Worm (Caenorhabditis elegans): ENCODE data around the gene F32D8.4.

The F32D8.4 gene

DNA sequence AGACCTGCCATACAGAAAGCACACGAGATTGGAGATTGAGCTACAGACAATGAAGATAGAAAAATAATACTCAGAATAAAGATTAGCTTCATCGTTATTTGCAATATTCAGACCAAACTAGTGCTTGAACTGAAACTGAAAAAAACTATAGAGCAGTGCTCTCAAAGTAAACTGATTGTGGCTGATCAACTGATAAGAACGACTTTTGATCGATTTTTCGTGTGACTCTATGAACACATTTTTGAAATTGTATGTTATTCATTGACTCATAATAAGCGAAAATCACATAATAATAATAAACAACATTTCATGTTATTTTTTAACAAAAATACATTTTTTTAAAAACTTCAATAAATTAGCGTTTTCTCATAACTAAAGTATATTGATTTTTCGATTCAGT lies 7.8 kb upstream of the F32D8.4 start, which contains the start of gene spp-16:
Gene spp-16 (minus strand): TSS at position 179 of the 400 bp plus-strand sequence.
- TF ChIP-seq mab-5 (tag; optimal IDR thresholded peaks at IDR 0.05) (no peak), flh-1 (GFP tag; optimal IDR thresholded peaks at IDR 0.05) (no peak)

ce11 chrV:10898629-10899028 lies 5.3 kb upstream of the F32D8.4 start:
- TF ChIP-seq ceh-83 (GFP tag; optimal IDR thresholded peaks at IDR 0.05) (no peak), elt-1 (tag; optimal IDR thresholded peaks at IDR 0.05; ENCODE audit: borderline replicate concordance, insufficient read depth) (peak; percentile 64)

DNA sequence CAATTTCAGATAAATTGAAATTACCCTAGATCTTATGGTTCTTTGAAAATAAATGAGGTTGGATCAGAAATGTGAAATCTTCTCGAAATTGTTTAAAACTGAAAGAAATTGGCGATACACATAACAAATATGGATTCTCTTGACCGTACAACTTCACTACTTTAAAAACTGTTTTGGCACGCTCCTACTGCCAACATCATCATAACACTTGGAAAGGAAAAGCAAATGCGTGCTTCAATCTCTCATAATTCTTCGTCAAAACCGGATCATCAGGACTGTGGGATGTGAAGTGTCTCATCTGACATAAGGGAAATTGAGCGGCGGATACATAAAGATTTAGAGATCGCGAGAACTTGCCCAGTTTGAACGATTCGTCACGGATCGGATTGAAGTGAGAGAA lies 4.7 kb upstream of the F32D8.4 start, which contains the start of gene F32D8.7:
Gene F32D8.7 (plus strand): TSS at position 329 of the 400 bp plus-strand sequence.
- TF ChIP-seq ham-2 (GFP tag; optimal IDR thresholded peaks at IDR 0.05) (no peak), sem-2 (GFP tag; optimal IDR thresholded peaks at IDR 0.05) (no peak), unc-62 (GFP tag; optimal IDR thresholded peaks at IDR 0.05) (peak; percentile 15), mls-2 (tag; optimal IDR thresholded peaks at IDR 0.05) (no peak)

DNA sequence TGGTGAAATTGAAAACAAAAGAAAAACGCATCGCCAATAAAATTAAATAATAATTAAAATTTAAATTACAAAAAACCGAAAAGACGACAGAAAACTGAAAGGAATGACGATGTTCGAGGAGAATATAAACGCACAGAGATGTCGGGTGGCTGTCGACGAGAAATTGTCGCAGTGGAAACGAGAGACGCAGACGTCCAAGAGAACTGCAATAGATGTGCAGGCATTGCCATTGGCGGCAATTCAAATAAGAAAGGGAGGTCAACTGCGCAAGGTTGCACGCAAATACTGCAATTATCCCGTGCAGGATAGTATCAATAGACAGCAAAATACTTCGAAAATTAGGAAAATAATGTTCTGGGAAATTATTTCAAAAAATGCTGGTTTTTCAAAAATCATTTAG lies 3.8 kb upstream of the F32D8.4 start:
- TF ChIP-seq flh-1 (GFP tag; optimal IDR thresholded peaks at IDR 0.05) (no peak), unc-120 (tag; optimal IDR thresholded peaks at IDR 0.05; ENCODE audit: poor library complexity, severe bottlenecking) (peak; percentile 98), nhr-76 (tag; optimal IDR thresholded peaks at IDR 0.05) (no peak), mab-5 (tag; optimal IDR thresholded peaks at IDR 0.05) (no peak), blmp-1 (tag; optimal IDR thresholded peaks at IDR 0.05) (peak; percentile 33), hlh-1 (tag; optimal IDR thresholded peaks at IDR 0.05) (peak; percentile 88), lin-32 (GFP tag; optimal IDR thresholded peaks at IDR 0.05) (no peak), lsy-2 (tag; optimal IDR thresholded peaks at IDR 0.05) (peak; percentile 92), unc-62 (GFP tag; optimal IDR thresholded peaks at IDR 0.05) (peak; percentile 94), unc-39 (tag; optimal IDR thresholded peaks at IDR 0.05) (peak; percentile 42), ceh-83 (GFP tag; optimal IDR thresholded peaks at IDR 0.05) (peak; percentile 70), sptf-1 (tag; optimal IDR thresholded peaks at IDR 0.05) (peak; percentile 92), nhr-237 (tag; optimal IDR thresholded peaks at IDR 0.05) (peak; percentile 97), ceh-43 (GFP tag; optimal IDR thresholded peaks at IDR 0.05) (peak; percentile 64), bed-3 (GFP tag; optimal IDR thresholded peaks at IDR 0.05) (peak; percentile 52), mep-1 (tag; optimal IDR thresholded peaks at IDR 0.05) (peak; percentile 99), sem-2 (GFP tag; optimal IDR thresholded peaks at IDR 0.05) (no peak), drap-1 (GFP tag; optimal IDR thresholded peaks at IDR 0.05) (peak; percentile 88), M03D4.4 (tag; optimal IDR thresholded peaks at IDR 0.05) (peak; percentile 73), snpc-4 (tag; optimal IDR thresholded peaks at IDR 0.05) (no peak), zip-8 (tag; optimal IDR thresholded peaks at IDR 0.05) (no peak), elt-1 (tag; optimal IDR thresholded peaks at IDR 0.05; ENCODE audit: borderline replicate concordance, insufficient read depth) (peak; percentile 34), mls-2 (tag; optimal IDR thresholded peaks at IDR 0.05) (peak; percentile 85), nhr-2 (tag; optimal IDR thresholded peaks at IDR 0.05) (peak; percentile 80), elt-3 (tag; optimal IDR thresholded peaks at IDR 0.05) (peak; percentile 86), tbx-8 (GFP tag; optimal IDR thresholded peaks at IDR 0.05) (peak; percentile 50), ces-1 (GFP tag; optimal IDR thresholded peaks at IDR 0.05) (peak; percentile 84), nhr-12 (tag; optimal IDR thresholded peaks at IDR 0.05) (peak; percentile 92), lin-13 (tag; optimal IDR thresholded peaks at IDR 0.05) (peak; percentile 97), cnd-1 (tag; optimal IDR thresholded peaks at IDR 0.05) (peak; percentile 74), pha-4 (tag; optimal IDR thresholded peaks at IDR 0.05) (peak; percentile 99), nhr-28 (tag; optimal IDR thresholded peaks at IDR 0.05) (peak; percentile 14), ceh-39 (tag; optimal IDR thresholded peaks at IDR 0.05) (peak; percentile 99), ztf-11 (tag; optimal IDR thresholded peaks at IDR 0.05) (peak; percentile 60), ham-2 (GFP tag; optimal IDR thresholded peaks at IDR 0.05) (peak; percentile 60)

ce11 chrV:10897106-10897171 lies 3.6 kb upstream of the F32D8.4 start, which contains the start of gene sec-61.G:
Gene sec-61.G, minus strand, starts transcription at chrV:10897143.
- TF ChIP-seq zip-8 (tag; optimal IDR thresholded peaks at IDR 0.05) (no peak), ztf-11 (tag; optimal IDR thresholded peaks at IDR 0.05) (no peak), unc-39 (tag; optimal IDR thresholded peaks at IDR 0.05) (no peak), tbx-8 (GFP tag; optimal IDR thresholded peaks at IDR 0.05) (no peak), nhr-12 (tag; optimal IDR thresholded peaks at IDR 0.05) (no peak), nhr-237 (tag; optimal IDR thresholded peaks at IDR 0.05) (no peak)

Data from whole organism, mixed stage, embryonic.